Worm (Caenorhabditis elegans): Measurements from ENCODE around the gene galt-1.

The galt-1 gene

ce11 chrV:5895021-5895420 lies 35.7 kb upstream of the galt-1 start, which contains the start of gene grd-9:
grd-9 (plus strand) TSS chrV:5895321.
- TF ChIP-seq ztf-11 (tag; optimal IDR thresholded peaks at IDR 0.05) = no peak
- no peak for TF ChIP-seq unc-120 (tag; optimal IDR thresholded peaks at IDR 0.05; ENCODE audit: poor library complexity, severe bottlenecking)
- TF ChIP-seq zip-8 (tag; optimal IDR thresholded peaks at IDR 0.05) = no peak
- TF ChIP-seq hlh-1 (tag; optimal IDR thresholded peaks at IDR 0.05) = no peak
- no peak for TF ChIP-seq nhr-28 (tag; optimal IDR thresholded peaks at IDR 0.05)
- no peak for TF ChIP-seq pha-4 (tag; optimal IDR thresholded peaks at IDR 0.05)
- no peak for TF ChIP-seq cnd-1 (tag; optimal IDR thresholded peaks at IDR 0.05)

DNA sequence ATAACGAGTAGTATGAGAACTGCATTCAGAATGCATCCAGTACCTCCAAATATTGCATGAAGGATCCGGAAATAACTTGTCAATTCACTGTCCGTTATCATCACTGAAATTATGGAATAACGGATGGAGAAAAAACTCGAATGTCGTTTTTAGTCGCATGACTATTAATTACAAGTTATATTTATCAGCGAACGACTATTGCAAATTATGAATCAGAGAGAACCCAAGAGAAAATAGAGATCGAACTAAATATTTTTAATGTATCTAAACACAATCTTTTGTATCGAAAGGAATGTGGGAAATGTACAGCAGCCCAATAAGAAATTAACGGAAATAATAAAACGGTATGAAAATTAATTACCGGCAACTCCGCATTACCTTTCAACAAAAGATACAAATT lies 30.8 kb upstream of the galt-1 start, which contains the start of gene srd-16:
Gene srd-16 (minus strand): TSS at position 101 of the 400 bp plus-strand sequence.
- no peak for TF ChIP-seq lin-13 (tag; optimal IDR thresholded peaks at IDR 0.05)
- no peak for TF ChIP-seq cnd-1 (tag; optimal IDR thresholded peaks at IDR 0.05)
- TF ChIP-seq ceh-39 (tag; optimal IDR thresholded peaks at IDR 0.05) = no peak
- no peak for TF ChIP-seq mls-2 (tag; optimal IDR thresholded peaks at IDR 0.05)
- TF ChIP-seq mep-1 (tag; optimal IDR thresholded peaks at IDR 0.05) = no peak
- TF ChIP-seq nhr-2 (tag; optimal IDR thresholded peaks at IDR 0.05) = no peak
- TF ChIP-seq elt-1 (tag; optimal IDR thresholded peaks at IDR 0.05; ENCODE audit: borderline replicate concordance, insufficient read depth) = no peak
- no peak for TF ChIP-seq nhr-237 (tag; optimal IDR thresholded peaks at IDR 0.05)
- TF ChIP-seq lsy-2 (tag; optimal IDR thresholded peaks at IDR 0.05) = no peak
- TF ChIP-seq sptf-1 (tag; optimal IDR thresholded peaks at IDR 0.05) = no peak
- TF ChIP-seq ham-2 (GFP tag; optimal IDR thresholded peaks at IDR 0.05) = no peak
- TF ChIP-seq elt-3 (tag; optimal IDR thresholded peaks at IDR 0.05) = no peak
- no peak for TF ChIP-seq nhr-12 (tag; optimal IDR thresholded peaks at IDR 0.05)

ce11 chrV:5901833-5902232 lies 28.9 kb upstream of the galt-1 start, which contains the start of gene C04E6.5:
C04E6.5 (plus strand) TSS chrV:5902133.
- no peak for TF ChIP-seq nhr-2 (tag; optimal IDR thresholded peaks at IDR 0.05)
- no peak for TF ChIP-seq nhr-76 (tag; optimal IDR thresholded peaks at IDR 0.05)
- no peak for TF ChIP-seq drap-1 (GFP tag; optimal IDR thresholded peaks at IDR 0.05)
- TF ChIP-seq unc-62 (GFP tag; optimal IDR thresholded peaks at IDR 0.05) = no peak

DNA sequence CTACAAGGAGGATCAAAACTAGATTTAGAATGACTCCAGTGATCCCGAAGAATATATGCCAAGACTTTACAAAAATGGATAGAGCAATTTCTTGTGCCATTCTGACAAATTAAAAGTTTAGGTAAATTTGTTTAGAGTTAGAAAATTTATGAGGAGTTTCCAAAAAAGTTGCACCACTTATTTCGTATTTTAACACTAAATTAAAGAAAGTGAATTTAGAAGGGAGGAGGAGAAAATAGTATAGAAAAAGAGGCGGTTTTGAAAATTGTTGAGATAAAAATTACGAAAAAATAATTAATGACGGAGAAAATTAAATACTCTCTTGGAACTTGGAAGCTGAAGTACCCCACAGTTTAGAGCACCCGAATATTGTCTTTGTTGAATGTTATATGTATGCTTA lies 24.5 kb upstream of the galt-1 start, which contains the start of gene srd-15:
Gene srd-15 (minus strand): TSS at position 101 of the 400 bp plus-strand sequence.
- TF ChIP-seq drap-1 (GFP tag; optimal IDR thresholded peaks at IDR 0.05) = no peak
- no peak for TF ChIP-seq elt-1 (tag; optimal IDR thresholded peaks at IDR 0.05; ENCODE audit: borderline replicate concordance, insufficient read depth)
- no peak for TF ChIP-seq nhr-237 (tag; optimal IDR thresholded peaks at IDR 0.05)
- no peak for TF ChIP-seq hlh-1 (tag; optimal IDR thresholded peaks at IDR 0.05)
- no peak for TF ChIP-seq tbx-8 (GFP tag; optimal IDR thresholded peaks at IDR 0.05)
- no peak for TF ChIP-seq nhr-76 (tag; optimal IDR thresholded peaks at IDR 0.05)
- TF ChIP-seq unc-120 (tag; optimal IDR thresholded peaks at IDR 0.05; ENCODE audit: poor library complexity, severe bottlenecking) = no peak
- TF ChIP-seq unc-39 (tag; optimal IDR thresholded peaks at IDR 0.05) = no peak
- TF ChIP-seq sem-2 (GFP tag; optimal IDR thresholded peaks at IDR 0.05) = no peak
- no peak for TF ChIP-seq pha-4 (tag; optimal IDR thresholded peaks at IDR 0.05)
- no peak for TF ChIP-seq nhr-2 (tag; optimal IDR thresholded peaks at IDR 0.05)
- TF ChIP-seq ham-2 (GFP tag; optimal IDR thresholded peaks at IDR 0.05) = no peak
- TF ChIP-seq elt-3 (tag; optimal IDR thresholded peaks at IDR 0.05) = no peak
- TF ChIP-seq ces-1 (GFP tag; optimal IDR thresholded peaks at IDR 0.05) = no peak

DNA sequence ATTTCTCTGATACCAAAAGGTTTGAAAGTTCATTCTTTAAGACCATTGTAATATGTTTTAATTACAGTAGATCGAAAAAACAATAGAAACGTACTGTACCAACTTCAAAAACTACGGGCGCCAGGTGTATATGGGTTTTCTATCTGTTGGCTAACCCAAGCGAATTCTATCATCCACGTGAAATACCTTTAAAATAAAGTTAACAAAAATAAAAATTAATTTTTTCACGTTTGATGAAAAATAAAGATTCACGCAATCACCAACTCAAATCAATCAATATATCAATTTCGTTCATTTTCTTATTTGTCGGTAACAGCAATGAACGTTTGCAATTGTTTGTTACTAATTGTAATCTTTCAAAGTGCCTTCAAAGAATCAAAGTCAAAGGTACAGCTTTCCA lies 23.6 kb upstream of the galt-1 start, which contains the start of gene C04E6.4:
Gene C04E6.4 (plus strand): TSS at position 301 of the 400 bp plus-strand sequence.
- TF ChIP-seq elt-1 (tag; optimal IDR thresholded peaks at IDR 0.05; ENCODE audit: borderline replicate concordance, insufficient read depth) (no peak), cnd-1 (tag; optimal IDR thresholded peaks at IDR 0.05) (no peak), snpc-4 (tag; optimal IDR thresholded peaks at IDR 0.05) (no peak), mls-2 (tag; optimal IDR thresholded peaks at IDR 0.05) (no peak), ceh-39 (tag; optimal IDR thresholded peaks at IDR 0.05) (no peak), ztf-11 (tag; optimal IDR thresholded peaks at IDR 0.05) (no peak)

- TF ChIP-seq hlh-1 (tag; optimal IDR thresholded peaks at IDR 0.05) (no peak), sptf-1 (tag; optimal IDR thresholded peaks at IDR 0.05) (no peak), ceh-83 (GFP tag; optimal IDR thresholded peaks at IDR 0.05) (no peak), tbx-8 (GFP tag; optimal IDR thresholded peaks at IDR 0.05) (no peak), cnd-1 (tag; optimal IDR thresholded peaks at IDR 0.05) (no peak), unc-62 (GFP tag; optimal IDR thresholded peaks at IDR 0.05) (no peak), blmp-1 (tag; optimal IDR thresholded peaks at IDR 0.05) (no peak), lin-13 (tag; optimal IDR thresholded peaks at IDR 0.05) (no peak), lsy-2 (tag; optimal IDR thresholded peaks at IDR 0.05) (no peak), flh-1 (GFP tag; optimal IDR thresholded peaks at IDR 0.05) (no peak), nhr-12 (tag; optimal IDR thresholded peaks at IDR 0.05) (no peak), mls-2 (tag; optimal IDR thresholded peaks at IDR 0.05) (no peak), unc-120 (tag; optimal IDR thresholded peaks at IDR 0.05; ENCODE audit: poor library complexity, severe bottlenecking) (no peak), nhr-237 (tag; optimal IDR thresholded peaks at IDR 0.05) (no peak), mep-1 (tag; optimal IDR thresholded peaks at IDR 0.05) (no peak)
These were observed 18.3 kb upstream of the galt-1 start, which contains the start of gene C04E6.13 for ce11 chrV:5912426-5912825. C04E6.13 (plus strand) TSS chrV:5912726.

Data from whole organism, mixed stage, embryonic.